Worm (Caenorhabditis elegans): ENCODE data around the gene fbxa-201.

DNA sequence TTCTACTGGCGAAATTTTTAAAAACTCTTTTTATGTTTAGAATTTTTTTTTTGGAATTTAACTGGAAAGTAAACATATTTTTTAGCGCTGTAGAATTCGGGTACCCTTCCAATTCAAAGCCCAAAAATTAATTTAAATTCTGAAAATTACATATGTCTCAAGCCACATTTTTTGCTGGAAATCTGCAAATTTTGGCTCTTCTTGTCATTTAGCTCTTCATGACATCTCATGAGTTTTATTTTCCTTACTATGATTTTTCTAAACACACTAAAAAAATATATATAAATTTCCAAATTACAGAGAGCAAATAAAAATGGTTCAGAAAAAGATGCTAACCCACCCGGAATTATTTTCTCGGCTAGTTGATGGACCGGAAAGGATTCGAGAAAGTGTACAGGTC, 5.9 kb upstream of the fbxa-201 start, which contains the start of gene acs-3:
- TF ChIP-seq egl-27 (tag; optimal IDR thresholded peaks at IDR 0.05) = no peak
- no peak for TF ChIP-seq pha-4 (GFP tag; IDR thresholded peaks at IDR 0.05)
- TF ChIP-seq pha-4 (tag; optimal IDR thresholded peaks at IDR 0.05) = no peak
- TF ChIP-seq dve-1 (tag; optimal IDR thresholded peaks at IDR 0.05; ENCODE audit: insufficient read depth) = no peak
- no peak for TF ChIP-seq ama-1 (optimal IDR thresholded peaks at IDR 0.05)
- no peak for TF ChIP-seq mep-1 (tag; optimal IDR thresholded peaks at IDR 0.05)
- no peak for TF ChIP-seq nhr-76 (tag; optimal IDR thresholded peaks at IDR 0.05)
- TF ChIP-seq ceh-62 (tag; optimal IDR thresholded peaks at IDR 0.05) = no peak
- TF ChIP-seq nhr-42 (GFP tag; IDR thresholded peaks at IDR 0.05) = no peak
- TF ChIP-seq lin-38 (GFP tag; IDR thresholded peaks at IDR 0.05) = no peak
- no peak for TF ChIP-seq ztf-11 (tag; optimal IDR thresholded peaks at IDR 0.05)
- no peak for TF ChIP-seq nhr-77 (tag; optimal IDR thresholded peaks at IDR 0.05)
- TF ChIP-seq snpc-4 (tag; optimal IDR thresholded peaks at IDR 0.05) = no peak
- no peak for TF ChIP-seq T26A8.4 (GFP tag; IDR thresholded peaks at IDR 0.05)
- no peak for TF ChIP-seq fkh-10 (GFP tag; optimal IDR thresholded peaks at IDR 0.05)

Data from whole organism, L4 larva.